Fruit fly (Drosophila melanogaster) whole organism, embryonic: Measurements from ENCODE around the gene yellow-f.
A peak's percentile ranks its signal among the peaks of the same experiment; 100 is the strongest.

Experiments
- ATbp ChIP-seq: fragments of 200-800 bp; sonication (Bioruptor generic); optimal IDR thresholded peaks from 2 replicates; lab custom pipeline; 2017; ENCODE audit warnings: missing biosample characterization, mild to moderate bottlenecking, missing genetic modification characterization, missing genetic modification reagents
- Abd-B ChIP-seq: fragments of 200-800 bp; sonication (Bioruptor generic); optimal IDR thresholded peaks from 2 replicates; lab custom pipeline; 2018; ENCODE audit warnings: missing biosample characterization, mild to moderate bottlenecking, missing genetic modification characterization, moderate library complexity
- CG10366 ChIP-seq: fragments of 200-800 bp; sonication (Bioruptor generic); IDR thresholded peaks from 2 replicates; pipeline ENCODE4 v1.3.6; 2022; ENCODE audit warnings: missing biosample characterization, missing genetic modification characterization
- CG13123 ChIP-seq: fragments of 200-800 bp; sonication (Bioruptor generic); optimal IDR thresholded peaks from 2 replicates; lab custom pipeline; 2016; ENCODE audit warnings: missing biosample characterization, missing genetic modification characterization
- CG13296 ChIP-seq: fragments of 200-800 bp; sonication (Bioruptor generic); optimal IDR thresholded peaks from 3 replicates; lab custom pipeline; 2018; ENCODE audit warnings: missing biosample characterization, mild to moderate bottlenecking, missing genetic modification characterization
- CG13424 ChIP-seq: fragments of 200-800 bp; sonication (Bioruptor generic); optimal IDR thresholded peaks from 2 replicates; lab custom pipeline; 2019; ENCODE audit warnings: missing biosample characterization, mild to moderate bottlenecking, missing genetic modification characterization, moderate library complexity
- CG14860 ChIP-seq: fragments of 200-800 bp; sonication (Bioruptor generic); IDR thresholded peaks from 3 replicates; pipeline ENCODE4 v1.3.6; 2022; ENCODE audit warnings: missing biosample characterization, missing genetic modification characterization; ENCODE audit not compliant: partially characterized antibody
- CG15479 ChIP-seq: fragments of 200-800 bp; sonication (Bioruptor generic); optimal IDR thresholded peaks from 3 replicates; lab custom pipeline; 2019; ENCODE audit warnings: missing biosample characterization, mild to moderate bottlenecking, missing genetic modification characterization, moderate library complexity
- CG15601 ChIP-seq: fragments of 200-800 bp; sonication (Bioruptor generic); optimal IDR thresholded peaks from 3 replicates; lab custom pipeline; 2019; ENCODE audit warnings: missing biosample characterization, mild to moderate bottlenecking, missing genetic modification characterization, moderate library complexity
- CG17568 ChIP-seq: fragments of 200-800 bp; sonication (Bioruptor generic); optimal IDR thresholded peaks from 2 replicates; lab custom pipeline; 2018; ENCODE audit warnings: missing biosample characterization, mild to moderate bottlenecking, missing genetic modification characterization, moderate library complexity
- CG1832 ChIP-seq: fragments of 200-800 bp; sonication (Bioruptor generic); optimal IDR thresholded peaks from 2 replicates; lab custom pipeline; 2017; ENCODE audit warnings: missing biosample characterization, mild to moderate bottlenecking, missing genetic modification characterization, inconsistent platforms
- CG18619 ChIP-seq: fragments of 200-800 bp; sonication (Bioruptor generic); optimal IDR thresholded peaks from 3 replicates; lab custom pipeline; 2017; ENCODE audit warnings: missing biosample characterization, mild to moderate bottlenecking, missing genetic modification characterization
- CG2129 ChIP-seq: fragments of 200-800 bp; sonication (Bioruptor generic); IDR thresholded peaks from 2 replicates; pipeline ENCODE4 v1.3.6; 2022; ENCODE audit warnings: missing biosample characterization, missing genetic modification characterization; ENCODE audit not compliant: partially characterized antibody
- CG4328 ChIP-seq: fragments of 200-800 bp; sonication (Bioruptor generic); optimal IDR thresholded peaks from 3 replicates; lab custom pipeline; 2017; ENCODE audit warnings: missing biosample characterization, missing genetic modification reagents, missing genetic modification characterization
- CG4360 ChIP-seq: fragments of 200-800 bp; sonication (Bioruptor generic); IDR thresholded peaks from 2 replicates; pipeline ENCODE4 v1.3.6; 2022; ENCODE audit warnings: missing biosample characterization, missing genetic modification characterization
- CG5180 ChIP-seq: fragments of 200-800 bp; sonication (Bioruptor generic); optimal IDR thresholded peaks from 3 replicates; lab custom pipeline; 2017; ENCODE audit warnings: missing biosample characterization, missing genetic modification characterization, mild to moderate bottlenecking, moderate library complexity, missing genetic modification reagents
- CG5245 ChIP-seq: fragments of 200-800 bp; sonication (Bioruptor generic); optimal IDR thresholded peaks from 3 replicates; lab custom pipeline; 2016; ENCODE audit warnings: missing biosample characterization, missing genetic modification characterization
- CG7271 ChIP-seq: fragments of 200-800 bp; sonication (Bioruptor generic); optimal IDR thresholded peaks from 2 replicates; lab custom pipeline; 2018; ENCODE audit warnings: missing biosample characterization, mild to moderate bottlenecking, missing genetic modification characterization, moderate library complexity
- CG8765 ChIP-seq: fragments of 200-800 bp; sonication (Bioruptor generic); IDR thresholded peaks from 2 replicates; pipeline ENCODE4 v1.3.6; 2022; ENCODE audit warnings: missing biosample characterization, missing genetic modification characterization
- CG8924 ChIP-seq: fragments of 200-800 bp; optimal IDR thresholded peaks from 3 replicates; lab custom pipeline; 2019; ENCODE audit warnings: missing biosample characterization, mild to moderate bottlenecking, missing genetic modification characterization, moderate library complexity
- Fer1 ChIP-seq: fragments of 200-800 bp; sonication (Bioruptor generic); optimal IDR thresholded peaks from 2 replicates; lab custom pipeline; 2017; ENCODE audit warnings: missing biosample characterization, mild to moderate bottlenecking, missing genetic modification characterization
- H15 ChIP-seq: fragments of 200-800 bp; sonication (Bioruptor generic); IDR thresholded peaks from 3 replicates; pipeline ENCODE4 v1.3.6; 2022; ENCODE audit warnings: missing biosample characterization, missing genetic modification characterization
- HLH54F ChIP-seq: fragments of 200-800 bp; sonication (Bioruptor generic); optimal IDR thresholded peaks from 3 replicates; lab custom pipeline; 2016; ENCODE audit warnings: missing biosample characterization, missing genetic modification characterization
- HmgD ChIP-seq: fragments of 200-800 bp; sonication (Bioruptor generic); optimal IDR thresholded peaks from 3 replicates; lab custom pipeline; 2016; ENCODE audit warnings: missing biosample characterization, missing genetic modification characterization
- Hr78 ChIP-seq, 2 experiments: fragments of 200-800 bp in 1 of 2; fragments of >200 bp in 1 of 2; sonication (Bioruptor generic) in 1 of 2; optimal IDR thresholded peaks; 2 replicates each; lab custom pipeline; 2017 to 2019; ENCODE audit warnings: missing biosample characterization in 2 of 2, missing genetic modification characterization in 2 of 2, mild to moderate bottlenecking in 1 of 2, moderate library complexity in 1 of 2
- Lhr ChIP-seq: fragments of 200-800 bp; sonication (Bioruptor generic); optimal IDR thresholded peaks from 3 replicates; lab custom pipeline; 2017; ENCODE audit warnings: mild to moderate bottlenecking, missing biosample characterization, missing genetic modification reagents, missing genetic modification characterization
- Lpt ChIP-seq: fragments of >200 bp; optimal IDR thresholded peaks from 2 replicates; lab custom pipeline; 2018; ENCODE audit warnings: missing biosample characterization, missing genetic modification characterization
- Myb ChIP-seq: fragments of 200-800 bp; sonication (Bioruptor generic); optimal IDR thresholded peaks from 2 replicates; lab custom pipeline; 2016; ENCODE audit warnings: missing biosample characterization, missing genetic modification characterization
- NC2β ChIP-seq: fragments of 200-800 bp; sonication (Bioruptor generic); optimal IDR thresholded peaks from 2 replicates; lab custom pipeline; 2016; ENCODE audit warnings: missing biosample characterization, missing genetic modification characterization
- Nf-YB ChIP-seq: fragments of 200-800 bp; sonication (Bioruptor generic); optimal IDR thresholded peaks from 3 replicates; lab custom pipeline; 2019; ENCODE audit warnings: missing biosample characterization, mild to moderate bottlenecking, missing genetic modification characterization, moderate library complexity
- Rfx ChIP-seq: fragments of 200-800 bp; sonication (Bioruptor generic); IDR thresholded peaks from 2 replicates; pipeline ENCODE4 v1.3.6; 2022; ENCODE audit warnings: missing biosample characterization, missing genetic modification characterization
- Rx ChIP-seq: fragments of 200-800 bp; sonication (Bioruptor generic); IDR thresholded peaks from 2 replicates; pipeline ENCODE4 v1.3.6; 2022; ENCODE audit warnings: missing biosample characterization, missing genetic modification characterization
- Six4 ChIP-seq: fragments of 200-800 bp; sonication (Bioruptor generic); optimal IDR thresholded peaks from 2 replicates; lab custom pipeline; 2016; ENCODE audit warnings: missing biosample characterization, missing genetic modification characterization
- TFAM ChIP-seq: fragments of 200-800 bp; sonication (Bioruptor generic); optimal IDR thresholded peaks from 2 replicates; lab custom pipeline; 2017; ENCODE audit warnings: missing biosample characterization, missing genetic modification characterization, inconsistent platforms
- caup ChIP-seq: fragments of 200-800 bp; sonication (Bioruptor generic); optimal IDR thresholded peaks from 3 replicates; lab custom pipeline; 2017; ENCODE audit warnings: missing biosample characterization, mild to moderate bottlenecking, missing genetic modification characterization, moderate library complexity; ENCODE audit not compliant: severe bottlenecking
- dan ChIP-seq: fragments of 200-800 bp; sonication (Bioruptor generic); IDR thresholded peaks from 2 replicates; pipeline ENCODE4 v1.3.6; 2022; ENCODE audit warnings: missing biosample characterization, missing genetic modification characterization
- fd102C ChIP-seq: fragments of 200-800 bp; sonication (Bioruptor generic); optimal IDR thresholded peaks from 2 replicates; lab custom pipeline; 2018; ENCODE audit warnings: missing biosample characterization, mild to moderate bottlenecking, missing genetic modification characterization, moderate library complexity
- gem ChIP-seq: fragments of 200-800 bp; sonication (Bioruptor generic); optimal IDR thresholded peaks from 2 replicates; lab custom pipeline; 2019; ENCODE audit warnings: missing biosample characterization, mild to moderate bottlenecking, missing genetic modification characterization, moderate library complexity
- hb ChIP-seq: fragments of 200-800 bp; sonication (Bioruptor generic); IDR thresholded peaks from 3 replicates; pipeline ENCODE4 v1.3.6; 2022; ENCODE audit warnings: missing biosample characterization, missing genetic modification characterization; ENCODE audit not compliant: partially characterized antibody
- hth ChIP-seq: fragments of >200 bp; optimal IDR thresholded peaks from 2 replicates; lab custom pipeline; 2017; ENCODE audit warnings: inconsistent platforms
- nerfin-1 ChIP-seq: fragments of 200-800 bp; sonication (Bioruptor generic); optimal IDR thresholded peaks from 3 replicates; lab custom pipeline; 2019; ENCODE audit warnings: missing biosample characterization, mild to moderate bottlenecking, missing genetic modification characterization, moderate library complexity
- repo ChIP-seq: fragments of 200-800 bp; sonication (Bioruptor generic); optimal IDR thresholded peaks from 2 replicates; lab custom pipeline; 2016; ENCODE audit warnings: missing biosample characterization, missing genetic modification characterization
- sd ChIP-seq: fragments of 200-800 bp; sonication (Bioruptor generic); optimal IDR thresholded peaks from 3 replicates; lab custom pipeline; 2018; ENCODE audit warnings: missing biosample characterization, mild to moderate bottlenecking, missing genetic modification characterization, moderate library complexity
- sens ChIP-seq: fragments of 200-800 bp; sonication (Bioruptor generic); peaks from one replicate; lab custom pipeline; 2016; ENCODE audit warnings: missing biosample characterization, missing genetic modification characterization
- slou ChIP-seq: fragments of 200-800 bp; sonication (Bioruptor generic); optimal IDR thresholded peaks from 3 replicates; lab custom pipeline; 2016; ENCODE audit warnings: missing biosample characterization, missing genetic modification characterization
- slp2 ChIP-seq: fragments of 200-800 bp; sonication (Bioruptor generic); optimal IDR thresholded peaks from 2 replicates; lab custom pipeline; 2016; ENCODE audit warnings: missing biosample characterization, missing genetic modification characterization
- sug ChIP-seq: fragments of 200-800 bp; optimal IDR thresholded peaks from 2 replicates; lab custom pipeline; 2019; ENCODE audit warnings: missing biosample characterization, mild to moderate bottlenecking, missing genetic modification characterization, moderate library complexity
- z ChIP-seq: fragments of 200-800 bp; sonication (Bioruptor generic); IDR thresholded peaks from 3 replicates; pipeline ENCODE4 v1.3.6; 2022; ENCODE audit warnings: missing biosample characterization, missing genetic modification characterization

The yellow-f gene

DNA sequence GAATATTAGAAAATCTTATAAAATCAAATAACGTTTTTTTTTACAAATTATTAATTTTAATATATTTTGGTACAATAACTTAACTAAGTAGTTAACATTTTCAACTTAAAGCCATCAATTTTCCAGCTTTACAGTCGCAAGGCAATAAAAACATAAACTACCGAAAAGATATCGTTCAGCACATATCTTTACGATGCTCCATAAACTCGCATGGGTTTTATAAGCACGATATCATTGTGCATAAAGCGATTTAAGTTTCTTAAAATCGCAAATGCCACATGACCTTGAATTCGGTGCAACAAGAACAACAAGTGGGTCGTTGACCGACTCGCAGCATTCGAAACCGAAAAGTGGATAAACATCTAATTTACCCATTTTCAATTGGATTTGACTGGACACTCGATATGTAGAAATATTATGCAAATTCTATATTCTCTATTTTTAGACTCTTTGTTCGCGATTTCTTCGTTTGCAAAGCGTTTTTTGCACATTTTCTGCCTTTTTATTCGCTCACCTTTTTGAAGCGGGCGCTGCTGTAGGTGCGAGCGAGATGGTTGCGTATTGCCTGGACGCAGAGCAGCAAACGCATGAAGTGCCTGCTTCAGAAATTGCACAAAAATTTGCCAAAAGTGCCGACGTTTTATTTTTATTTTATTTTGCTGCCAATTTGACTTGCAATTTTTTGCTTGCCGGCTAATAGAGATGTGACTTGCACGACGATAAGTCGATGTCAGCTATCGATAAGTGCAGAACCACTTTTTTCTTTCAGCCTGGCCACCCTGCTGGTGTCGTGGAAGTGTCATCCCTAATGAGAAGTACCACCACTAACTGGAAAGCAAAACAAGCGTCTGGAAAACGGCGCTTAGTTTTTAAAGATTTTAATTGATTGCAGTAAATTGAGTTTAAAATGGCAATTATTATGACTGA lies 31.8 kb downstream of the yellow-f start, which contains the start of gene Spc25 (continued):
- TF ChIP-seq CG15479 (GFP tag; lab: Kevin White, UChicago) = no peak
- TF ChIP-seq CG15601 (tag; lab: Kevin White, UChicago) = no peak
- peak; percentile 75; the same call in 1 of the 2 replicates for TF ChIP-seq Rfx (GFP tag; lab: Robert Waterston, UW)
- peak; percentile 63 for TF ChIP-seq Myb (GFP tag; lab: Kevin White, UChicago)
- TF ChIP-seq repo = peak; percentile 21
- TF ChIP-seq sug (tag; lab: Kevin White, UChicago) = peak; percentile 26
- no peak for TF ChIP-seq TFAM
- no peak for TF ChIP-seq CG13123 (GFP tag; lab: Kevin White, UChicago)
- peak; percentile 54 for TF ChIP-seq CG10366 (GFP tag; lab: Robert Waterston, UW)
- TF ChIP-seq slou (GFP tag; lab: Kevin White, UChicago) = peak; percentile 36
- TF ChIP-seq slp2 (GFP tag; lab: Kevin White, UChicago) = peak; percentile 50
- peak; percentile 18 for TF ChIP-seq CG13296 (GFP tag; lab: Kevin White, UChicago)
- no peak for TF ChIP-seq CG17568 (GFP tag; lab: Kevin White, UChicago)
- TF ChIP-seq hb (GFP tag; lab: Robert Waterston, UW) = peak; percentile 93
- TF ChIP-seq Six4 = no peak
- TF ChIP-seq CG5245 (GFP tag; lab: Kevin White, UChicago) = no peak
- TF ChIP-seq dan (GFP tag; lab: Robert Waterston, UW) = no peak
- TF ChIP-seq CG13424 (tag; lab: Kevin White, UChicago) = no peak
- peak; percentile 82 for TF ChIP-seq HmgD (GFP tag; lab: Kevin White, UChicago)
- no peak for TF ChIP-seq CG8765 (GFP tag; lab: Robert Waterston, UW)
- no peak for TF ChIP-seq z
- TF ChIP-seq CG14860 (GFP tag; lab: Robert Waterston, UW) = peak; percentile 88
- TF ChIP-seq CG4328 (GFP tag; lab: Kevin White, UChicago) = no peak
- TF ChIP-seq nerfin-1 (tag; lab: Kevin White, UChicago) = no peak
- no peak for TF ChIP-seq Hr78 (GFP tag; optimal IDR thresholded peaks at IDR 0.05; lab: Kevin White, UChicago)
- TF ChIP-seq CG7271 = no peak
- no peak for TF ChIP-seq CG5180 (GFP tag; lab: Kevin White, UChicago)
- TF ChIP-seq CG1832 (GFP tag; lab: Kevin White, UChicago) = no peak
- no peak for TF ChIP-seq CG8924 (tag; lab: Kevin White, UChicago)
- TF ChIP-seq Fer1 (GFP tag; lab: Kevin White, UChicago) = no peak
- TF ChIP-seq Lpt (GFP tag; lab: Kevin White, UChicago) = no peak
- peak; percentile 49 for TF ChIP-seq gem
- TF ChIP-seq NC2β (GFP tag; lab: Kevin White, UChicago) = peak; percentile 24
- no peak for TF ChIP-seq hth
- TF ChIP-seq Abd-B = no peak
- TF ChIP-seq CG2129 (GFP tag; lab: Robert Waterston, UW) = peak; percentile 76
- TF ChIP-seq CG4360 = no peak
- TF ChIP-seq Rx (GFP tag; lab: Robert Waterston, UW) = no peak
- TF ChIP-seq Lhr (GFP tag; lab: Kevin White, UChicago) = peak; percentile 60
- TF ChIP-seq Nf-YB (GFP tag; lab: Kevin White, UChicago) = no peak
- peak; percentile 76 for TF ChIP-seq HLH54F (GFP tag; lab: Kevin White, UChicago)
- TF ChIP-seq CG18619 (GFP tag; lab: Kevin White, UChicago) = no peak
- TF ChIP-seq H15 (GFP tag; lab: Robert Waterston, UW) = peak; percentile 63; the same call in 1 of the 3 replicates
- TF ChIP-seq caup (GFP tag; lab: Kevin White, UChicago) = no peak
- TF ChIP-seq sd (tag; lab: Kevin White, UChicago) = no peak
- TF ChIP-seq fd102C (GFP tag; lab: Kevin White, UChicago) = no peak
- peak; percentile 91 for TF ChIP-seq sens (GFP tag; lab: Kevin White, UChicago)
- no peak for TF ChIP-seq ATbp (GFP tag; lab: Kevin White, UChicago)
